Worm (Caenorhabditis elegans) whole organism, midembryonic: ENCODE measurements around the gene Y51H4A.938.

Source experiments
- flt-1 ChIP-seq: fragments of 200-800 bp; sonication (Bioruptor generic); IDR thresholded peaks from 2 replicates; pipeline ENCODE4 v1.3.6; 2022; ENCODE audit warnings: missing genetic modification characterization, missing compliant biosample characterization
- tab-1 ChIP-seq: fragments of 200-800 bp; sonication (Bioruptor generic); IDR thresholded peaks from 2 replicates; pipeline ENCODE4 v1.3.6; 2022; ENCODE audit warnings: missing genetic modification characterization, missing compliant biosample characterization

DNA sequence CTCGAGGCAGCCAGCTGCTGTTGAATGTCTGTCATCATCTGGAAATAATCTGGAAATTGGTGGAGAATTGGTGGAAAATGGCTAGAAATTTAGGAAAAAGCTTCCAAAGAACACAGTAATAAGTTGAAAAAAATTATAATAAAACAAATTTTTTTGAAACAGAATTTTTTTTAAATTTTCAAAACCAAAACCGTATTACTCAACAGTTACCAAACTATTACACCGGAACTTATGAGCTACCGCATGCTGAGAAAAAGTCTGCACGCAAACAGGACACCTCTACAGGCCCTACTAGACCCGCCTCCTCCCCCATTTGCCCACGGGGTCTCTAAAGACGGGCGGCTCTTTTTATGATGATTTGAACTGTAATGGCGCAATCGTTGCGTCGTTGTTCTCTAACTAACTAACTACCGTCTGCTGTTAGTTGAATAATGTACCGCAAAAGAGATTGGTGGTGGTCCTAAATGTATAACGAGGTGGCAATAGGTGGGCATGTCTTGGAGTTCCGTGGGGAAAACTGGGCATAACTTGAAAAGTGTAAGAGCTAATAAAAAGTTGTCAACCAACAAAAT lies 24.7 kb downstream of the Y51H4A.938 start, which contains the start of gene zip-7:
- TF ChIP-seq flt-1 (GFP tag; lab: Robert Waterston, UW), result no peak
- TF ChIP-seq tab-1 (GFP tag; lab: Robert Waterston, UW), result no peak
